Worm (Caenorhabditis elegans) whole organism, L4 larva: ENCODE results near the gene str-77.

ENCODE experiments used
- aly-2 ChIP-seq: sonication (generic microtip); optimal IDR thresholded peaks from 2 replicates; lab custom pipeline; 2018; ENCODE audit warnings: missing biosample characterization, missing genetic modification characterization
- ces-1 ChIP-seq: fragments of 150-350 bp; sonication (generic microtip); optimal IDR thresholded peaks from 4 replicates; lab custom pipeline; 2014; ENCODE audit warnings: missing biosample characterization, missing genetic modification reagents, missing genetic modification characterization
- dmd-9 ChIP-seq: fragments of 200-800 bp; sonication (Bioruptor generic); IDR thresholded peaks from 2 replicates; pipeline ENCODE4 v1.3.6; 2022; ENCODE audit warnings: missing genetic modification reagents, missing genetic modification characterization, missing compliant biosample characterization
- egl-27 ChIP-seq: sonication (generic microtip); optimal IDR thresholded peaks from 3 replicates; lab custom pipeline; 2017; ENCODE audit warnings: missing biosample characterization, missing genetic modification reagents, missing genetic modification characterization
- fkh-10 ChIP-seq: fragments of 150-350 bp; optimal IDR thresholded peaks from 2 replicates; lab custom pipeline; 2014; ENCODE audit warnings: missing biosample characterization, missing genetic modification reagents, missing genetic modification characterization
- nhr-28 ChIP-seq: fragments of 150-350 bp; optimal IDR thresholded peaks from 2 replicates; lab custom pipeline; 2014; ENCODE audit warnings: missing biosample characterization, missing genetic modification characterization
- nhr-48 ChIP-seq: sonication (generic microtip); optimal IDR thresholded peaks from 2 replicates; lab custom pipeline; 2016; ENCODE audit warnings: mild to moderate bottlenecking, missing genetic modification characterization, missing compliant biosample characterization
- nhr-77 ChIP-seq: fragments of 150-350 bp; optimal IDR thresholded peaks from 2 replicates; lab custom pipeline; 2014; ENCODE audit warnings: missing biosample characterization, missing genetic modification characterization
- unc-62 ChIP-seq, 3 experiments: fragments of 150-350 bp in 1 of 3; sonication (generic microtip); optimal IDR thresholded peaks in 2 of 3; peaks in 1 of 3; 1 replicate in 1 of 3; 2 replicates in 2 of 3; lab custom pipeline; 2014 to 2017; ENCODE audit warnings: missing biosample characterization in 3 of 3, missing genetic modification characterization in 3 of 3, missing genetic modification reagents in 3 of 3, missing genotype in 1 of 3
- zfp-2 ChIP-seq: sonication (generic microtip); optimal IDR thresholded peaks from 2 replicates; lab custom pipeline; 2016; ENCODE audit warnings: mild to moderate bottlenecking, missing genetic modification characterization, missing compliant biosample characterization

- no peak for TF ChIP-seq fkh-10
- TF ChIP-seq nhr-28 (tag; lab: Kevin White, UChicago), result no peak
- no peak for TF ChIP-seq egl-27 (tag; lab: Kevin White, UChicago)
- no peak for TF ChIP-seq nhr-77 (tag; lab: Kevin White, UChicago)
- no peak for TF ChIP-seq dmd-9 (GFP tag; lab: Robert Waterston, UW)
- no peak for TF ChIP-seq unc-62 (GFP tag; optimal IDR thresholded peaks at IDR 0.05 in 1 of 2; lab: Kevin White, UChicago)
- TF ChIP-seq unc-62 (tag; optimal IDR thresholded peaks at IDR 0.05; lab: Kevin White, UChicago), result no peak
- TF ChIP-seq aly-2 (tag; lab: Kevin White, UChicago), result no peak
- no peak for TF ChIP-seq ces-1 (GFP tag; lab: Kevin White, UChicago)
- no peak for TF ChIP-seq zfp-2 (tag; lab: Kevin White, UChicago)
- TF ChIP-seq nhr-48 (tag; lab: Kevin White, UChicago), result no peak
Measured at ce11 chrV:17673343-17673742, 45.4 kb upstream of the str-77 start, which contains the start of gene str-93.
